Worm (Caenorhabditis elegans) whole organism, midembryonic: Measurements from ENCODE around the gene C06E4.3.

ENCODE experiments used
- T22C8.4 ChIP-seq: fragments of 200-800 bp; sonication (Bioruptor generic); IDR thresholded peaks from 2 replicates; pipeline ENCODE4 v1.3.6; 2022; ENCODE audit warnings: missing genetic modification characterization, missing compliant biosample characterization
- cog-1 ChIP-seq: sonication (generic microtip); optimal IDR thresholded peaks from 2 replicates; lab custom pipeline; 2016; ENCODE audit warnings: missing genetic modification characterization, missing compliant biosample characterization
- flt-1 ChIP-seq: fragments of 200-800 bp; sonication (Bioruptor generic); IDR thresholded peaks from 2 replicates; pipeline ENCODE4 v1.3.6; 2022; ENCODE audit warnings: missing genetic modification characterization, missing compliant biosample characterization
- klf-2 ChIP-seq: fragments of 200-800 bp; sonication (Bioruptor generic); conservative IDR thresholded peaks from 2 replicates; pipeline ENCODE4 v1.3.6; 2022; ENCODE audit warnings: missing genetic modification reagents, missing genetic modification characterization, missing compliant biosample characterization
- med-1 ChIP-seq: sonication (generic microtip); optimal IDR thresholded peaks from 2 replicates; lab custom pipeline; 2017; ENCODE audit warnings: missing genetic modification characterization, mild to moderate bottlenecking, missing compliant biosample characterization, antibody characterized with exemption, missing genetic modification reagents; ENCODE audit not compliant: insufficient read depth
- ref-1 ChIP-seq: fragments of 200-800 bp; sonication (Bioruptor generic); conservative IDR thresholded peaks from 2 replicates; pipeline ENCODE4 v1.3.6; 2022; ENCODE audit warnings: missing genetic modification reagents, missing genetic modification characterization, missing compliant biosample characterization
- tab-1 ChIP-seq: fragments of 200-800 bp; sonication (Bioruptor generic); IDR thresholded peaks from 2 replicates; pipeline ENCODE4 v1.3.6; 2022; ENCODE audit warnings: missing genetic modification characterization, missing compliant biosample characterization
- ztf-23 ChIP-seq: fragments of 200-800 bp; sonication (Bioruptor generic); IDR thresholded peaks from 2 replicates; pipeline ENCODE4 v1.3.6; 2022; ENCODE audit warnings: missing genetic modification reagents, missing genetic modification characterization, missing compliant biosample characterization
- ztf-29 ChIP-seq: fragments of 200-800 bp; sonication (Bioruptor generic); IDR thresholded peaks from 2 replicates; pipeline ENCODE4 v1.3.6; 2022; ENCODE audit warnings: missing genetic modification reagents, missing genetic modification characterization, missing compliant biosample characterization

The C06E4.3 gene

ce11 chrIV:7285839-7286238 lies 25.2 kb downstream of the C06E4.3 start, which contains the start of gene C06E4.8:
Gene C06E4.8 (minus strand): TSS chrIV:7285875.
- no peak for TF ChIP-seq tab-1 (GFP tag; lab: Robert Waterston, UW)
- no peak for TF ChIP-seq ztf-23 (GFP tag; lab: Robert Waterston, UW)
- no peak for TF ChIP-seq ref-1
- no peak for TF ChIP-seq ztf-29 (GFP tag; lab: Robert Waterston, UW)
- no peak for TF ChIP-seq flt-1
- no peak for TF ChIP-seq T22C8.4 (GFP tag; lab: Robert Waterston, UW)
- no peak for TF ChIP-seq cog-1
- TF ChIP-seq klf-2 (GFP tag; lab: Robert Waterston, UW) = no peak
- TF ChIP-seq med-1 (GFP tag; lab: Kevin White, UChicago) = no peak

- no peak for TF ChIP-seq ref-1
- no peak for TF ChIP-seq ztf-23 (GFP tag; lab: Robert Waterston, UW)
- no peak for TF ChIP-seq T22C8.4 (GFP tag; lab: Robert Waterston, UW)
- TF ChIP-seq ztf-29 (GFP tag; lab: Robert Waterston, UW) = no peak
- no peak for TF ChIP-seq tab-1 (GFP tag; lab: Robert Waterston, UW)
- no peak for TF ChIP-seq med-1 (GFP tag; lab: Kevin White, UChicago)
- no peak for TF ChIP-seq flt-1
- TF ChIP-seq cog-1 = no peak
Observed at ce11 chrIV:7287474-7287873, 26.8 kb downstream of the C06E4.3 start, which contains the start of gene F42C5.3. Gene F42C5.3 (minus strand): TSS chrIV:7287574.

- TF ChIP-seq cog-1 (no peak), ztf-29 (GFP tag; lab: Robert Waterston, UW) (no peak), med-1 (GFP tag; lab: Kevin White, UChicago) (no peak), tab-1 (GFP tag; lab: Robert Waterston, UW) (no peak), ztf-23 (GFP tag; lab: Robert Waterston, UW) (no peak)
Observed at ce11 chrIV:7291066-7291465, 30.4 kb downstream of the C06E4.3 start.

DNA sequence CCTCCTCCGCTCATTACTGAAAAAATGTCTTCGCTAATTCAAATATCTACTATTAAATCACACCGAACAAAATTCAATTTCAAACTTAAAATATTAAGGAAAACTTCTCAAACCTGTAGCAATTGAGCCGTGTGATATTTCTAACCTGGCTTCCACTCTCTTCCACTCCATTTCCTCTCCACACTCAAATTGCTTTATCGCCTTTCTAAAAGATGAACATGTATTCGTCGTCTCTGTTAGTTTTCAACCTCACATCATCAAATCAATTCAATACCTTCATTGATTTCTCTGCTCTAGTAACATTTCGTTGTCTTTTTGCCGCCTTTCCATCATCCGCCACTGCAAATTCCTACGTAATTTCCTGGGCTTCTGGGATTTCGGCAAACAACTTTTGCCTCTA lies 31.3 kb downstream of the C06E4.3 start, which contains the start of gene F42C5.4:
TSS of gene F42C5.4 (minus strand) at position 171 of the 400 bp plus-strand sequence.
- TF ChIP-seq ref-1 (no peak), ztf-29 (GFP tag; lab: Robert Waterston, UW) (no peak), flt-1 (no peak), cog-1 (no peak), med-1 (GFP tag; lab: Kevin White, UChicago) (no peak), T22C8.4 (GFP tag; lab: Robert Waterston, UW) (no peak), ztf-23 (GFP tag; lab: Robert Waterston, UW) (no peak), tab-1 (GFP tag; lab: Robert Waterston, UW) (no peak), klf-2 (GFP tag; lab: Robert Waterston, UW) (no peak)

ce11 chrIV:7294121-7294520 lies 33.4 kb downstream of the C06E4.3 start, which contains the start of gene F42C5.5:
Gene F42C5.5 (minus strand): TSS chrIV:7294221.
- TF ChIP-seq ztf-29 (GFP tag; lab: Robert Waterston, UW) (no peak), T22C8.4 (GFP tag; lab: Robert Waterston, UW) (no peak), ref-1 (no peak), klf-2 (GFP tag; lab: Robert Waterston, UW) (no peak), med-1 (GFP tag; lab: Kevin White, UChicago) (no peak), ztf-23 (GFP tag; lab: Robert Waterston, UW) (no peak), flt-1 (no peak), tab-1 (GFP tag; lab: Robert Waterston, UW) (no peak), cog-1 (no peak)

DNA sequence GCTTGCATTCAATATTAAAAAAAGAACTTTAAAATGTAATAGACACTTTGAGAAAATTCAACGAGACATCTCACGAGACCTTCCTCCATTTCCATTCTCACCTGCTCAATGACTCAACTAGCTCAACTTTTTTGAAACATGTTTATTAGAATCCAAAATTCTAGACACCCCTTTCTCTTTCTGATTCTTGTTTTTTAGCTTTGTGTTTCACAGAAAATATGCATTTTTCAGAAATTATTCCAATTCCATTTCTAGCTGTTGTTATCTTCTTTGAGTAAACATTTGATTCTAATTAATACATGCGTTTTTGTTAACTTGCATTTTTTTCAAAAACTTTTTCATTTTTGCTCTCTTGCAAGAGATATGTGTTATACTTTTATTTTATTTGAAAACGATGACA lies 40.8 kb downstream of the C06E4.3 start:
- TF ChIP-seq ref-1 (no peak), flt-1 (no peak), T22C8.4 (GFP tag; lab: Robert Waterston, UW) (no peak), ztf-23 (GFP tag; lab: Robert Waterston, UW) (no peak), cog-1 (no peak), tab-1 (GFP tag; lab: Robert Waterston, UW) (no peak), med-1 (GFP tag; lab: Kevin White, UChicago) (no peak), ztf-29 (GFP tag; lab: Robert Waterston, UW) (no peak), klf-2 (GFP tag; lab: Robert Waterston, UW) (no peak)

- TF ChIP-seq flt-1 (no peak), ztf-23 (GFP tag; lab: Robert Waterston, UW) (no peak), klf-2 (GFP tag; lab: Robert Waterston, UW) (no peak), T22C8.4 (GFP tag; lab: Robert Waterston, UW) (no peak)
Observed at ce11 chrIV:7305325-7305724, 44.6 kb downstream of the C06E4.3 start, which contains the start of gene npr-27. Gene npr-27 (plus strand): TSS chrIV:7305625.

DNA sequence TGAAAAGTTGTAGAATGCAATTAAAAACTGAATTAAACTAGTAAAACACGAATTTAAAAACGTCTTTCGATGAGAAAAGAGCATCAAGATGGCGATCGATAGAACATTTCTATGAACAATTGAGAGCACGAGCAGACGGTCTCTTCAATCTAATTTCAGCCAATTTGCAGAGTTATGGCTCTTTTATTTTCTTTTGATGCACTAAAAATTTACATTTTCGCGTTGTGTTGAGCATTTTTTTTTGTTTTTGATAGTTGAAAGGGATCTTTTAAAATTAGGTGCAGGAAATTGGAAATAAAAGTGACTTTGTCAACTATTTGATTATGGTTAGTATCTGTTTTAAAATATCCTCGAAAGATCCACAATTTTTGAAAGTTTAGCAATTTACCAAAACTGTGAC lies 48.3 kb downstream of the C06E4.3 start, which contains the start of gene F42C5.6:
TSS of gene F42C5.6 (minus strand) at position 101 of the 400 bp plus-strand sequence.
- TF ChIP-seq T22C8.4 (GFP tag; lab: Robert Waterston, UW) = no peak
- TF ChIP-seq tab-1 (GFP tag; lab: Robert Waterston, UW) = no peak
- no peak for TF ChIP-seq ztf-23 (GFP tag; lab: Robert Waterston, UW)
- TF ChIP-seq med-1 (GFP tag; lab: Kevin White, UChicago) = no peak
- no peak for TF ChIP-seq cog-1
- TF ChIP-seq ref-1 = no peak

ce11 chrIV:7309678-7310077 lies 49.0 kb downstream of the C06E4.3 start:
- TF ChIP-seq cog-1 (no peak), klf-2 (GFP tag; lab: Robert Waterston, UW) (no peak), ztf-29 (GFP tag; lab: Robert Waterston, UW) (no peak), T22C8.4 (GFP tag; lab: Robert Waterston, UW) (no peak), med-1 (GFP tag; lab: Kevin White, UChicago) (no peak), ztf-23 (GFP tag; lab: Robert Waterston, UW) (no peak), flt-1 (no peak), ref-1 (no peak), tab-1 (GFP tag; lab: Robert Waterston, UW) (no peak)

DNA sequence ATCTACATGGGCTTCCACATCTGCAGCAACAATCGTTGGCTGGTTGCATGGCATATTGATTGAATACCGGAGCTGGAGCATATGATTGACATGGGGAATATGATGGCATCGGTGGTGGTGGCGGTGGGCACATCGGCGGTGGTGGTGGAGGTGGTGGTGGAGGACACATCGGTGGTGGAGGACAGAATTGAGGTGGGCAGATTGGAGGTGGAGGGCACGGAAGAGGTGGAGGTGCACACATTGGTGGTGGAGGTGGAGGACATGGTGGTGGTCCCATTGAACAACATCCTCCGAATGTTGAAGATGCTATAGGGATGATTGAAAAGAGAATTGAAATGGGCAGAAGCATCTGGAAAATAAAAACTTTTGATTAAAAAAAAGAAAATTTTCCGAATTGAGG lies 49.7 kb downstream of the C06E4.3 start, which contains the start of gene grl-4:
TSS of gene grl-4 (minus strand) at position 351 of the 400 bp plus-strand sequence.
- TF ChIP-seq klf-2 (GFP tag; lab: Robert Waterston, UW) (no peak), tab-1 (GFP tag; lab: Robert Waterston, UW) (no peak), ref-1 (no peak), med-1 (GFP tag; lab: Kevin White, UChicago) (no peak), ztf-29 (GFP tag; lab: Robert Waterston, UW) (no peak), flt-1 (no peak), cog-1 (no peak), T22C8.4 (GFP tag; lab: Robert Waterston, UW) (no peak), ztf-23 (GFP tag; lab: Robert Waterston, UW) (no peak)
